Fruit fly (Drosophila melanogaster): Measurements from ENCODE around the gene CG2021.
A peak's percentile ranks its signal among the peaks of the same experiment; 100 is the strongest.

The CG2021 gene

dm6 chr3L:1794164-1794942, 17.1 kb upstream of the CG2021 start:
- TF ChIP-seq CG34406 (GFP tag; optimal IDR thresholded peaks at IDR 0.05), result no peak
- TF ChIP-seq eg (GFP tag; IDR thresholded peaks at IDR 0.05), result 0 out of 3 replicates have a peak, but pooled peaks have one; percentile 23
- peak; percentile 15 for TF ChIP-seq CG6854 (GFP tag; optimal IDR thresholded peaks at IDR 0.05)
- TF ChIP-seq net (GFP tag; optimal IDR thresholded peaks at IDR 0.05), result no peak
- no peak for TF ChIP-seq lz (GFP tag; optimal IDR thresholded peaks at IDR 0.05)
- TF ChIP-seq svp (GFP tag), result peak; percentile 85
- TF ChIP-seq CG7368 (GFP tag; optimal IDR thresholded peaks at IDR 0.05), result no peak
- no peak for TF ChIP-seq Ets96B (tag; optimal IDR thresholded peaks at IDR 0.05)
- TF ChIP-seq Eip75B (GFP tag; optimal IDR thresholded peaks at IDR 0.05), result no peak
- no peak for TF ChIP-seq Hr4 (GFP tag; optimal IDR thresholded peaks at IDR 0.05)
- no peak for TF ChIP-seq pdm3 (GFP tag; optimal IDR thresholded peaks at IDR 0.05)
- TF ChIP-seq CG11902 (GFP tag; optimal IDR thresholded peaks at IDR 0.05), result no peak
- peak; percentile 56 for TF ChIP-seq CG6163 (GFP tag; IDR thresholded peaks at IDR 0.05)
- TF ChIP-seq vri (GFP tag; optimal IDR thresholded peaks at IDR 0.05), result peak; percentile 90
- no peak for TF ChIP-seq achi (GFP tag; optimal IDR thresholded peaks at IDR 0.05)
- TF ChIP-seq dsx (GFP tag; optimal IDR thresholded peaks at IDR 0.05; ENCODE audit: poor library complexity, severe bottlenecking), result peak; percentile 99
- no peak for TF ChIP-seq Smox (GFP tag; optimal IDR thresholded peaks at IDR 0.05)
- TF ChIP-seq Ets21C (GFP tag; optimal IDR thresholded peaks at IDR 0.05), result no peak
- TF ChIP-seq ss (GFP tag; optimal IDR thresholded peaks at IDR 0.05), result peak in 1 of 2 experiments; percentile 2
- TF ChIP-seq fkh (GFP tag; optimal IDR thresholded peaks at IDR 0.05), result peak; percentile 63
- no peak for TF ChIP-seq CG6808 (GFP tag; optimal IDR thresholded peaks at IDR 0.05)
- TF ChIP-seq CG3032 (tag; optimal IDR thresholded peaks at IDR 0.05), result no peak
- TF ChIP-seq CG8119 (GFP tag; IDR thresholded peaks at IDR 0.05), result peak; percentile 33; the same call in 2 of the 3 replicates
- TF ChIP-seq Blimp-1 (GFP tag; optimal IDR thresholded peaks at IDR 0.05), result peak; percentile 50
- TF ChIP-seq Hr39 (GFP tag; optimal IDR thresholded peaks at IDR 0.05), result no peak
- peak; percentile 19; the same call in 1 of the 2 replicates for TF ChIP-seq CG15336 (GFP tag; IDR thresholded peaks at IDR 0.05)
- TF ChIP-seq Sox102F (GFP tag; optimal IDR thresholded peaks at IDR 0.05), result no peak
- no peak for TF ChIP-seq CG9139 (GFP tag; optimal IDR thresholded peaks at IDR 0.05)

- no peak for TF ChIP-seq Hr4 (GFP tag; optimal IDR thresholded peaks at IDR 0.05)
- TF ChIP-seq vri (GFP tag; optimal IDR thresholded peaks at IDR 0.05), result peak; percentile 49
- no peak for TF ChIP-seq CG16779 (tag; optimal IDR thresholded peaks at IDR 0.05)
- no peak for TF ChIP-seq CG6808 (GFP tag; optimal IDR thresholded peaks at IDR 0.05)
- no peak for TF ChIP-seq CG6163 (GFP tag; IDR thresholded peaks at IDR 0.05)
- TF ChIP-seq eg (GFP tag; IDR thresholded peaks at IDR 0.05), result no peak
- TF ChIP-seq dsx (GFP tag; optimal IDR thresholded peaks at IDR 0.05; ENCODE audit: poor library complexity, severe bottlenecking), result no peak
These were observed 12.1 kb upstream of the CG2021 start for dm6 chr3L:1789339-1789738.

- TF ChIP-seq vri (GFP tag; optimal IDR thresholded peaks at IDR 0.05) (peak; percentile 43), Hr38 (GFP tag; optimal IDR thresholded peaks at IDR 0.05) (no peak), ss (GFP tag; optimal IDR thresholded peaks at IDR 0.05) (no peak)
These were observed 6.9 kb upstream of the CG2021 start for dm6 chr3L:1784092-1784491.

- peak; percentile 67 for TF ChIP-seq Blimp-1 (GFP tag; optimal IDR thresholded peaks at IDR 0.05)
- peak; percentile 91 for TF ChIP-seq lz (GFP tag; optimal IDR thresholded peaks at IDR 0.05)
- TF ChIP-seq Ets21C (GFP tag; optimal IDR thresholded peaks at IDR 0.05), result peak; percentile 85
- peak; percentile 98 for TF ChIP-seq CG32006 (GFP tag; optimal IDR thresholded peaks at IDR 0.05)
- no peak for TF ChIP-seq vri (GFP tag; optimal IDR thresholded peaks at IDR 0.05)
- peak; percentile 93 for TF ChIP-seq pdm3 (GFP tag; optimal IDR thresholded peaks at IDR 0.05)
- TF ChIP-seq CG11762 (GFP tag; optimal IDR thresholded peaks at IDR 0.05; ENCODE audit: insufficient read depth), result peak; percentile 84
- TF ChIP-seq Eip93F (GFP tag; optimal IDR thresholded peaks at IDR 0.05), result peak; percentile 46
- TF ChIP-seq dsx (GFP tag; optimal IDR thresholded peaks at IDR 0.05; ENCODE audit: poor library complexity, severe bottlenecking), result peak; percentile 98
- peak; percentile 95 for TF ChIP-seq Met (GFP tag; optimal IDR thresholded peaks at IDR 0.05)
- TF ChIP-seq Sox102F (GFP tag; optimal IDR thresholded peaks at IDR 0.05), result peak; percentile 94
- peak; percentile 78 for TF ChIP-seq CG11294 (GFP tag; IDR thresholded peaks at IDR 0.05)
- peak; percentile 91 for TF ChIP-seq Smox (GFP tag; optimal IDR thresholded peaks at IDR 0.05)
- peak; percentile 79 for TF ChIP-seq CG11902 (GFP tag; optimal IDR thresholded peaks at IDR 0.05)
- TF ChIP-seq Hr38 (GFP tag; optimal IDR thresholded peaks at IDR 0.05), result peak; percentile 34
- peak; percentile 93 for TF ChIP-seq CG31627 (GFP tag; optimal IDR thresholded peaks at IDR 0.05)
- TF ChIP-seq CG9139 (GFP tag; optimal IDR thresholded peaks at IDR 0.05), result no peak
- peak; percentile 92 for TF ChIP-seq achi (GFP tag; optimal IDR thresholded peaks at IDR 0.05)
- peak; percentile 93 for TF ChIP-seq Sox15 (GFP tag; optimal IDR thresholded peaks at IDR 0.05)
- peak in 1 of 2 experiments; percentile 97 for TF ChIP-seq ss (GFP tag; optimal IDR thresholded peaks at IDR 0.05)
- TF ChIP-seq CG10669 (GFP tag; optimal IDR thresholded peaks at IDR 0.05), result peak; percentile 86
- no peak for TF ChIP-seq CG4318 (GFP tag; optimal IDR thresholded peaks at IDR 0.05)
- TF ChIP-seq Hr4 (GFP tag; optimal IDR thresholded peaks at IDR 0.05), result peak; percentile 96
These were observed 2.2 kb downstream of the CG2021 start, which contains the start of the genes CG13933 and PolD2 for dm6 chr3L:1774713-1775648. Gene CG13933 (minus strand): TSS chr3L:1775147. Gene PolD2 (plus strand): TSS chr3L:1775633.

All from whole organism, prepupa.